Worm (Caenorhabditis elegans) whole organism, late embryonic: ENCODE measurements around the gene T24H7.8.

Experiments
- C08G9.2 ChIP-seq: sonication (generic microtip); optimal IDR thresholded peaks from 2 replicates; lab custom pipeline; 2016; ENCODE audit warnings: mild to moderate bottlenecking, missing genetic modification characterization, moderate library complexity, missing compliant biosample characterization
- K02D7.2 ChIP-seq: sonication (generic microtip); optimal IDR thresholded peaks from 2 replicates; lab custom pipeline; 2017; ENCODE audit warnings: mild to moderate bottlenecking, missing genetic modification characterization, missing compliant biosample characterization
- K09A11.1 ChIP-seq: sonication (generic microtip); optimal IDR thresholded peaks from 2 replicates; lab custom pipeline; 2017; ENCODE audit warnings: antibody characterized with exemption, mild to moderate bottlenecking, missing genetic modification characterization, missing compliant biosample characterization; ENCODE audit not compliant: insufficient read depth
- T23F11.4 ChIP-seq: fragments of 200-800 bp; sonication (Bioruptor generic); optimal IDR thresholded peaks from 2 replicates; lab custom pipeline; 2018; ENCODE audit warnings: mild to moderate bottlenecking, missing genetic modification characterization, missing compliant biosample characterization
- ceh-18 ChIP-seq: sonication (generic microtip); optimal IDR thresholded peaks from 2 replicates; lab custom pipeline; 2016; ENCODE audit warnings: missing genetic modification characterization, missing compliant biosample characterization
- ceh-19 ChIP-seq: fragments of 200-800 bp; sonication (Bioruptor generic); optimal IDR thresholded peaks from 2 replicates; lab custom pipeline; 2018; ENCODE audit warnings: mild to moderate bottlenecking, missing genetic modification characterization, missing compliant biosample characterization
- ceh-30 ChIP-seq: fragments of 150-350 bp; optimal IDR thresholded peaks from 2 replicates; lab custom pipeline; 2014; ENCODE audit warnings: missing biosample characterization, missing genetic modification characterization
- ceh-34 ChIP-seq: sonication (generic microtip); optimal IDR thresholded peaks from 2 replicates; lab custom pipeline; 2016; ENCODE audit warnings: mild to moderate bottlenecking, missing genetic modification characterization, missing compliant biosample characterization
- ceh-45 ChIP-seq: fragments of 200-800 bp; sonication (Bioruptor generic); IDR thresholded peaks from 2 replicates; pipeline ENCODE4 v1.3.6; 2022; ENCODE audit warnings: missing genetic modification reagents, missing genetic modification characterization, missing compliant biosample characterization
- ceh-48 ChIP-seq: sonication (generic microtip); optimal IDR thresholded peaks from 2 replicates; lab custom pipeline; 2016; ENCODE audit warnings: missing genetic modification characterization, inconsistent platforms, missing compliant biosample characterization
- ceh-6 ChIP-seq: fragments of 200-800 bp; sonication (Bioruptor generic); optimal IDR thresholded peaks from 2 replicates; lab custom pipeline; 2018; ENCODE audit warnings: mild to moderate bottlenecking, missing genetic modification characterization, missing compliant biosample characterization
- che-1 ChIP-seq: sonication (generic microtip); optimal IDR thresholded peaks from 2 replicates; lab custom pipeline; 2016; ENCODE audit warnings: mild to moderate bottlenecking, missing genetic modification characterization, missing compliant biosample characterization
- dve-1 ChIP-seq: sonication (generic microtip); optimal IDR thresholded peaks from 2 replicates; lab custom pipeline; 2017; ENCODE audit warnings: antibody characterized with exemption, mild to moderate bottlenecking, missing genetic modification characterization, missing compliant biosample characterization
- elt-2 ChIP-seq: sonication (generic microtip); optimal IDR thresholded peaks from 2 replicates; lab custom pipeline; 2016; ENCODE audit warnings: missing genetic modification reagents, missing genetic modification characterization, missing compliant biosample characterization
- ets-4 ChIP-seq: sonication (generic microtip); optimal IDR thresholded peaks from 2 replicates; lab custom pipeline; 2016; ENCODE audit warnings: missing genetic modification characterization, missing compliant biosample characterization
- eyg-1 ChIP-seq: sonication (generic microtip); optimal IDR thresholded peaks from 2 replicates; lab custom pipeline; 2016; ENCODE audit warnings: missing genotype, missing genetic modification characterization, missing compliant biosample characterization
- gmeb-2 ChIP-seq: sonication (generic microtip); optimal IDR thresholded peaks from 2 replicates; lab custom pipeline; 2016; ENCODE audit warnings: missing genetic modification characterization, inconsistent platforms, missing compliant biosample characterization
- hlh-13 ChIP-seq: fragments of 200-800 bp; sonication (Bioruptor generic); optimal IDR thresholded peaks from 2 replicates; lab custom pipeline; 2018; ENCODE audit warnings: mild to moderate bottlenecking, missing genetic modification characterization, missing compliant biosample characterization
- hlh-30 ChIP-seq: sonication (generic microtip); optimal IDR thresholded peaks from 2 replicates; lab custom pipeline; 2017; ENCODE audit warnings: antibody characterized with exemption, missing genetic modification characterization, missing compliant biosample characterization; ENCODE audit not compliant: insufficient read depth
- hlh-8 ChIP-seq: sonication (generic microtip); optimal IDR thresholded peaks from 2 replicates; lab custom pipeline; 2016; ENCODE audit warnings: missing genotype, missing genetic modification characterization, missing compliant biosample characterization
- lim-6 ChIP-seq: sonication (generic microtip); optimal IDR thresholded peaks from 2 replicates; lab custom pipeline; 2016; ENCODE audit warnings: missing genetic modification characterization, missing compliant biosample characterization
- nfya-1 ChIP-seq: sonication (generic microtip); optimal IDR thresholded peaks from 2 replicates; lab custom pipeline; 2017; ENCODE audit warnings: missing genetic modification characterization, mild to moderate bottlenecking, missing compliant biosample characterization, antibody characterized with exemption, moderate library complexity
- nhr-11 ChIP-seq: fragments of 150-350 bp; optimal IDR thresholded peaks from 2 replicates; lab custom pipeline; 2014; ENCODE audit warnings: missing biosample characterization, missing genetic modification characterization
- npax-4 ChIP-seq: sonication (generic microtip); optimal IDR thresholded peaks from 2 replicates; lab custom pipeline; 2016; ENCODE audit warnings: missing genetic modification characterization, missing compliant biosample characterization
- odd-2 ChIP-seq: sonication (generic microtip); optimal IDR thresholded peaks from 2 replicates; lab custom pipeline; 2017; ENCODE audit warnings: antibody characterized with exemption, mild to moderate bottlenecking, missing genetic modification characterization, missing compliant biosample characterization
- pat-9 ChIP-seq: fragments of 200-800 bp; sonication (Bioruptor generic); optimal IDR thresholded peaks from 2 replicates; lab custom pipeline; 2018; ENCODE audit warnings: mild to moderate bottlenecking, missing genetic modification characterization, moderate library complexity, missing compliant biosample characterization
- pax-1 ChIP-seq: fragments of 150-350 bp; optimal IDR thresholded peaks from 2 replicates; lab custom pipeline; 2014; ENCODE audit warnings: missing biosample characterization, missing genetic modification characterization
- pha-2 ChIP-seq: sonication (generic microtip); optimal IDR thresholded peaks from 2 replicates; lab custom pipeline; 2017; ENCODE audit warnings: mild to moderate bottlenecking, missing genetic modification characterization, missing compliant biosample characterization
- pha-4 ChIP-seq: fragments of 150-350 bp; optimal IDR thresholded peaks from 2 replicates; lab custom pipeline; 2018; ENCODE audit warnings: missing biosample characterization, missing genetic modification reagents, missing genetic modification characterization
- pqm-1 ChIP-seq: sonication (generic microtip); optimal IDR thresholded peaks from 2 replicates; lab custom pipeline; 2016; ENCODE audit warnings: missing genetic modification characterization, missing compliant biosample characterization
- pros-1 ChIP-seq: fragments of 150-350 bp; optimal IDR thresholded peaks from 2 replicates; lab custom pipeline; 2014; ENCODE audit warnings: missing biosample characterization, missing genetic modification reagents, missing genetic modification characterization
- tbx-2 ChIP-seq: sonication (generic microtip); optimal IDR thresholded peaks from 2 replicates; lab custom pipeline; 2016; ENCODE audit warnings: missing genetic modification characterization, missing compliant biosample characterization
- ttx-3 ChIP-seq: sonication (generic microtip); optimal IDR thresholded peaks from 2 replicates; lab custom pipeline; 2016; ENCODE audit warnings: missing genetic modification reagents, missing genetic modification characterization, missing compliant biosample characterization
- unc-86 ChIP-seq: sonication (generic microtip); optimal IDR thresholded peaks from 2 replicates; lab custom pipeline; 2016; ENCODE audit warnings: missing genetic modification characterization, missing compliant biosample characterization
- zip-5 ChIP-seq: sonication (generic microtip); optimal IDR thresholded peaks from 2 replicates; lab custom pipeline; 2016; ENCODE audit warnings: missing genetic modification characterization, missing compliant biosample characterization

Gene T24H7.8

ce11 chrII:6235432-6236092 is 6.3 kb upstream of the T24H7.8 start, which contains the start of gene T24H7.9:
T24H7.9 (minus strand) TSS chrII:6235505.
- TF ChIP-seq pat-9 (tag; lab: Kevin White, UChicago) (no peak), zip-5 (no peak), odd-2 (tag; lab: Kevin White, UChicago) (no peak), hlh-13 (GFP tag; lab: Kevin White, UChicago) (no peak), ttx-3 (tag; lab: Kevin White, UChicago) (no peak), T23F11.4 (no peak), ceh-48 (tag; lab: Kevin White, UChicago) (no peak), unc-86 (tag; lab: Kevin White, UChicago) (no peak), pha-4 (tag; lab: Kevin White, UChicago) (no peak), dve-1 (tag; lab: Kevin White, UChicago) (no peak), ceh-30 (tag; lab: Kevin White, UChicago) (no peak), npax-4 (tag; lab: Kevin White, UChicago) (no peak), hlh-8 (tag; lab: Kevin White, UChicago) (no peak), elt-2 (tag; lab: Kevin White, UChicago) (no peak), pha-2 (no peak), che-1 (no peak), pros-1 (no peak), lim-6 (tag; lab: Kevin White, UChicago) (no peak)

DNA sequence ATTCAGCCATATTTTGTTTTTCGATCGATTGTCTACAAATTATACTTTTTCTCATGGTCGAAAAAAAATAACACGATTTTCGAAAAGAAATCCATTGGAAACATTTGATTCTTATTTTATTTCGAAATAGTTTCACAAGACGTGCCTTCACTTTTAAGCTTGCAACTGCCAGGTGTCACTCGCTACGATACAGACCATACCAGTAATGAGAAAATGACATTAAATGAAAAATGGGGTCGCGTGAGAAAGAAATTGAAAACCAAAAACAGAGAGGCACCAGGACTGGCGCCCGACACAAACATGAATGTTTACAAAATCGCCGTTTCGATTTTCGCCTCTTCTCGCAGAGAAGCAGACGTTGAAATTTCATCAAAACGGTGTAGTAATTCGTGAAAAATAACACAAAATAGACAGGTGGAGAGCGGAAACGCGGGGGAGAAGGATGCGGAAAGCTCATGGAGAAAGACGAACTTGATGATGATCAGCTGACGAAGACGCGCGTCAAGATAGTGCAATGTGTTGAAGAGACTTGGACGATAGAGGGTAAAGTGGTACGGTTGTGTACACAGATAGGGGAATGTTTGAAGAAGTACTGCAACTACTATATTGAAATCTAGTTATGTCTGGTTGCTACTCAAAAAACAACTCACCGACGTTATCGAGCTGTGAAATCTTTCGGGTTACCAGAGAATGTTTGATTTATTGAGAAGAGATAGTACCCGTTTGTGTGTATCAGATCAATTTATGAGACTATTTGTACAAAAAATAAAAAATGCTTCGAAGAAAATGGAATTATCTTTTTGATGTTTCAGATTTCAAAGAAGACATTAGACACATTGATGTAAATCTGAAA is 5.5 kb upstream of the T24H7.8 start:
- peak; percentile 62 for TF ChIP-seq ceh-18 (tag; lab: Kevin White, UChicago)
- TF ChIP-seq nfya-1 (tag; lab: Kevin White, UChicago) = no peak
- no peak for TF ChIP-seq C08G9.2 (tag; lab: Kevin White, UChicago)
- TF ChIP-seq K02D7.2 (tag; lab: Kevin White, UChicago) = no peak
- peak; percentile 45 for TF ChIP-seq hlh-30 (tag; lab: Kevin White, UChicago)
- TF ChIP-seq pqm-1 (tag; lab: Kevin White, UChicago) = no peak
- TF ChIP-seq tbx-2 = peak; percentile 33
- peak; percentile 11 for TF ChIP-seq ceh-34 (tag; lab: Kevin White, UChicago)
- no peak for TF ChIP-seq ceh-45 (GFP tag; lab: Robert Waterston, UW)

ce11 chrII:6244171-6244570 is 2.3 kb downstream of the T24H7.8 start, which contains the start of gene tat-4:
tat-4 (minus strand) TSS chrII:6244287.
- TF ChIP-seq K09A11.1 (tag; lab: Kevin White, UChicago) (no peak), ets-4 (tag; lab: Kevin White, UChicago) (no peak), nhr-11 (no peak), pax-1 (tag; lab: Kevin White, UChicago) (no peak), ceh-48 (tag; lab: Kevin White, UChicago) (no peak), eyg-1 (tag; lab: Kevin White, UChicago) (no peak), ceh-34 (tag; lab: Kevin White, UChicago) (no peak), ceh-6 (GFP tag; lab: Kevin White, UChicago) (no peak), ceh-19 (GFP tag; lab: Kevin White, UChicago) (no peak), gmeb-2 (no peak)
